Worm (Caenorhabditis elegans) whole organism, midembryonic: ENCODE data around the gene klp-19.

Experiments
- T22C8.4 ChIP-seq: fragments of 200-800 bp; sonication (Bioruptor generic); IDR thresholded peaks from 2 replicates; pipeline ENCODE4 v1.3.6; 2022; ENCODE audit warnings: missing genetic modification characterization, missing compliant biosample characterization
- cog-1 ChIP-seq: sonication (generic microtip); optimal IDR thresholded peaks from 2 replicates; lab custom pipeline; 2016; ENCODE audit warnings: missing genetic modification characterization, missing compliant biosample characterization
- flt-1 ChIP-seq: fragments of 200-800 bp; sonication (Bioruptor generic); IDR thresholded peaks from 2 replicates; pipeline ENCODE4 v1.3.6; 2022; ENCODE audit warnings: missing genetic modification characterization, missing compliant biosample characterization
- klf-2 ChIP-seq: fragments of 200-800 bp; sonication (Bioruptor generic); conservative IDR thresholded peaks from 2 replicates; pipeline ENCODE4 v1.3.6; 2022; ENCODE audit warnings: missing genetic modification reagents, missing genetic modification characterization, missing compliant biosample characterization
- med-1 ChIP-seq: sonication (generic microtip); optimal IDR thresholded peaks from 2 replicates; lab custom pipeline; 2017; ENCODE audit warnings: missing genetic modification characterization, mild to moderate bottlenecking, missing compliant biosample characterization, antibody characterized with exemption, missing genetic modification reagents; ENCODE audit not compliant: insufficient read depth
- ref-1 ChIP-seq: fragments of 200-800 bp; sonication (Bioruptor generic); conservative IDR thresholded peaks from 2 replicates; pipeline ENCODE4 v1.3.6; 2022; ENCODE audit warnings: missing genetic modification reagents, missing genetic modification characterization, missing compliant biosample characterization
- tab-1 ChIP-seq: fragments of 200-800 bp; sonication (Bioruptor generic); IDR thresholded peaks from 2 replicates; pipeline ENCODE4 v1.3.6; 2022; ENCODE audit warnings: missing genetic modification characterization, missing compliant biosample characterization
- ztf-23 ChIP-seq: fragments of 200-800 bp; sonication (Bioruptor generic); IDR thresholded peaks from 2 replicates; pipeline ENCODE4 v1.3.6; 2022; ENCODE audit warnings: missing genetic modification reagents, missing genetic modification characterization, missing compliant biosample characterization
- ztf-29 ChIP-seq: fragments of 200-800 bp; sonication (Bioruptor generic); IDR thresholded peaks from 2 replicates; pipeline ENCODE4 v1.3.6; 2022; ENCODE audit warnings: missing genetic modification reagents, missing genetic modification characterization, missing compliant biosample characterization

The klp-19 gene

DNA sequence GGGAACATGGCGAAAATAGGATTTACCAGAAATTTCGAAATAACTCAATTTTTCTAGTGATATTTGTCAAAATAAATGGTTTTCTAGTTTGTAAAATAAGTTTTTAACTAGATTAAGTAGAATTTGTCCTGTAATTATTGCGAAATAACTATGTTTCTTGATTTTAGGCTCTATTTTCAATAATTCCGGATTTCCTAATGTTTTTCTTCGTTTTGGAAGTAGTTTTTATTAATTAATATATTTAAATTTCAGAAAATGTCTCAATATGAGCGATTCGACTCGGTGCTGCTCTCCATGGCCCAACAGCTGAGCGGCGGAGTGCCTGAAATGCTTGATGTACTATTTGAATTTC is 34.2 kb upstream of the klp-19 start, which contains the start of gene nud-1:
Gene nud-1 (plus strand): TSS at position 253 of the 352 bp plus-strand sequence.
- no peak for TF ChIP-seq tab-1
- no peak for TF ChIP-seq cog-1 (tag; lab: Kevin White, UChicago)
- no peak for TF ChIP-seq ztf-23
- TF ChIP-seq med-1 (GFP tag; lab: Kevin White, UChicago), result no peak
- TF ChIP-seq flt-1 (GFP tag; lab: Robert Waterston, UW), result no peak
- no peak for TF ChIP-seq ztf-29 (GFP tag; lab: Robert Waterston, UW)
- no peak for TF ChIP-seq ref-1 (GFP tag; lab: Robert Waterston, UW)
- no peak for TF ChIP-seq klf-2
- TF ChIP-seq T22C8.4 (GFP tag; lab: Robert Waterston, UW), result no peak

DNA sequence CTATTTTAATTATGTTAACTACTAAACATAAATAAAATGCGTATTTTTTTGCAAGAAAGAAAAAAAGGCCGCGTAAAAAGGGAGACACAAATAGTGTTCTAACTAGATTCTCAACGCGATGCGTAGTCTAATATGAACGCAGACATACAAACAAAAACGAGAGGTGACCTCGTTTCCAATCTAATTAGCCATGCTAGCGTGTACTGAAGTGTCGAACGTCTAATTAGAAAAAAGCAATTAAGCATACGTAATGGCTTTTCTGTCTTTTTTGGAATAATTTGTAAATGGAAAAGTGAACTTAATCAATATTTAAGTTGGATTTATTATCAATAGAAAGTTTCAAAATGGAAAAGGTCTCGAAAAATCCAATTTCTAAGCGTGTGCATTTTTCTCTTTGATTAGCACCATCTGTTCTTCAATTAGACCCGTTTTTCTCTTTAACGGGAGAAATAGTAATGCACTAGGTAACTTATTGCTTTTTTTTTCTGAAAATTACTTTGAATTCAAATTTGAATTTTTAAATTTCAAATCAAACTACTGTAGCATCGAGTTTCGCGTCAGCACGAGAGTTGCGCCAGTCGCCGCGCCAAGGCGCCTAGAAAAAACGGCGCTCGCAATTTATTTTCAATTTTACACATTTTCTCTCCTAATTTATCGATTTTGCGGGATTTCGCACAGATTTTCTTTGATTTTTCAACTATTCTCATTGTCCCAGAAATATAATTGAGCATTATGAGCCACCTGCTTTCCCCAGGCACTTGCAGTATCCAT is 33.6 kb upstream of the klp-19 start:
- 0 out of 2 replicates have a peak, but pooled peaks have one; percentile 10 for TF ChIP-seq T22C8.4 (GFP tag; lab: Robert Waterston, UW)
- 0 out of 2 replicates have a peak, but pooled peaks have one; percentile 33 for TF ChIP-seq ztf-23
- no peak for TF ChIP-seq tab-1

DNA sequence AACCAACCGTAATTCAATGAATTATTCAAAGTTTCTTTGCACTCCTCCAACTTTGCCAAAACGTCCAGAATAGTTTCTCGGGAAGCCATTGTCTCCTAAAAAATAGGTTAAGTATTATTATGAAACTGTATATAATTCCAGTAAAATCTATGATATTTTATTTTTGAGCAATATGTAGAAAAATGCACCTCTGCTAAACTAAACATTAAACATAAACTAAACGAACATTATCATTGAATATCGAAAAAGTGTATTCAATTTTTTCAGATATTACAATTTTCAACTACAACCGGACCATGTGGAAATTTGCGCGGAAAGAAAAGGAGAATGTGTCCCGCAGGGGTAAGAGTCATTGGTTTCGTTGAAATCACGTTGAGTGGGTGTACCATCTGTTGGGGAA is 32.6 kb upstream of the klp-19 start, which contains the start of gene F53A2.3:
Gene F53A2.3 (minus strand): TSS at position 101 of the 400 bp plus-strand sequence.
- TF ChIP-seq ztf-23, result no peak
- no peak for TF ChIP-seq ztf-29 (GFP tag; lab: Robert Waterston, UW)
- TF ChIP-seq cog-1 (tag; lab: Kevin White, UChicago), result no peak
- TF ChIP-seq T22C8.4 (GFP tag; lab: Robert Waterston, UW), result no peak
- TF ChIP-seq tab-1, result no peak
- TF ChIP-seq ref-1 (GFP tag; lab: Robert Waterston, UW), result no peak
- no peak for TF ChIP-seq med-1 (GFP tag; lab: Kevin White, UChicago)
- TF ChIP-seq klf-2, result no peak

DNA sequence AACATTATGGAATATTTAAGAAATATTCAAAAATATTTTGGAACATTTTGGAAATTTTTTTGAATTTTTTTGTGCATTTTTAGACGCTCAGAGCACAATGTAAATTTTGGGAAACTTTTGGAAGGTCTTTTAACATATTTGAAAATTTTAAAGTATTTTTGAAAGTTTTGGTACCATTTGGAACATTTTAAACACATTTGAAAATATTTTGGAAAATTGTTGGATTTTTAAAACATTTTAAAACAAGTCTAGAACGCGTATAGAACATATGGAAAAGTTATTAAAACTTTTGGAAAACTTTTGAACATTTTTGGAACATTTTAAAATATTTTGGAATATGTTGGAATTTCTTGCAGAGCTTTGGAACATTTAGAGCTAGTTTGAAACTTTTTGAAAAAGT is 26.7 kb upstream of the klp-19 start, which contains the start of gene sdz-20:
Gene sdz-20 (plus strand): TSS at position 301 of the 400 bp plus-strand sequence.
- TF ChIP-seq klf-2, result no peak

DNA sequence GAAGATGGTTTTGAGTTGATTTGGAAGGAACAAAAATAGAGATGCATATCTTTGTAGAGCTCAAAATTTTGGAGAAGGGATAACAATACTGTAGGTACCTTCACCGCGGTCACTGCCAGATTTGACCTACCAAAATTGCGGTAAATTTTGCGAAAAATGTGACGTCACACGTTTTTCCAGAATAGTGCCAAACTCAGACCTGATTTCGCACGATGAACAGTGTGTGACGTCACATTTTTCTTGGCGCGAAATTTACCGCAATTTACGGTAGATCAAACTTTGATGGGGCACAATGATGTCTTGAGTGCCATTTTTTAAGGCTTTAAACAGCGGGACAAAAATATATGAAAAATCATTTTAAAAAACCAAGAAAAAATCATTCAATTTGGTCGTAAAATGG is 21.9 kb upstream of the klp-19 start:
- no peak for TF ChIP-seq ref-1 (GFP tag; lab: Robert Waterston, UW)
- TF ChIP-seq tab-1, result no peak
- no peak for TF ChIP-seq T22C8.4 (GFP tag; lab: Robert Waterston, UW)
- TF ChIP-seq klf-2, result no peak
- no peak for TF ChIP-seq ztf-23
- TF ChIP-seq ztf-29 (GFP tag; lab: Robert Waterston, UW), result no peak
- no peak for TF ChIP-seq cog-1 (tag; lab: Kevin White, UChicago)
- TF ChIP-seq med-1 (GFP tag; lab: Kevin White, UChicago), result no peak
- no peak for TF ChIP-seq flt-1 (GFP tag; lab: Robert Waterston, UW)

DNA sequence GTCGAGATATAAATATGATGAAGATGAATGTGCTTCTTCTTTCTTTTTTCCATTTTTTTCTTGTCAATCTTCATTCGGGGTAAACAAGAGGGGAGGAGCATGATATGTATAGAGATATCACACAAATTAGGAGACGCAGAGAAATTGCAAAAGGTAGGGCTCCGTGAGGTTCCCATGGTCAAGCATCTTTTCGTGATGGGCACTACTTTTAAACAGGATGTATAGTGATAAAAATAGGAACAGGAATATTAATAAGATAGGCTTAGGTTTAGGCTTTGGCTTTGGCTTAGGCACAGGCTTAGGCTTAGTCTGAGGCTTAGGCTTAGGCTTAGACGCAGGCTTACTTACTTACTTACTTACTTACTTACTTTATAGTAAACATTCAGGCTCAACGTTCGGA is 17.7 kb upstream of the klp-19 start, which contains the start of gene F53A2.1:
Gene F53A2.1 (minus strand): TSS at position 101 of the 400 bp plus-strand sequence.
- TF ChIP-seq T22C8.4 (GFP tag; lab: Robert Waterston, UW) (no peak), med-1 (GFP tag; lab: Kevin White, UChicago) (no peak), klf-2 (no peak), ref-1 (GFP tag; lab: Robert Waterston, UW) (no peak), cog-1 (tag; lab: Kevin White, UChicago) (no peak), ztf-23 (no peak), flt-1 (GFP tag; lab: Robert Waterston, UW) (no peak), tab-1 (no peak), ztf-29 (GFP tag; lab: Robert Waterston, UW) (no peak)

DNA sequence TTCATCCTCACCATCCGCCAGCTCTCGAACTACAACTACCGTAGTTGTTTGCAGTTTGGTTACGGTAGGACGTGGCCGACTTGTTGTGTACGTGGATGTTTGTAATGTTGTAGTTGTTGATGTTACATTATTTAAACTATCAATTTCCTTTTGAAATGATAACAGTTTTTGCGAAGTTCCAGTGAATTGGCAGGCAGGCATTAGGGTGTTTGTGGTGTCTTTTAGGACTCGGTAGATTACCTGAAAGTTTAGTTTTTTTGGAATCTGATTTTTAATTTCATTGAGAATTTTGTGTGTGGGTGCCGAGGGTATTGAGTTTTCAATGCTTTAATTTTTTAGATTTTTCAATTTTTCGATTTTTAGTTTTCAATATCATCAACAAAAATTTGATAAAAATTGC is 15.5 kb upstream of the klp-19 start, which contains the start of gene F53A2.11:
Gene F53A2.11 (minus strand): TSS at position 101 of the 400 bp plus-strand sequence.
- no peak for TF ChIP-seq klf-2
- TF ChIP-seq T22C8.4 (GFP tag; lab: Robert Waterston, UW), result no peak
- TF ChIP-seq ztf-29 (GFP tag; lab: Robert Waterston, UW), result no peak
- TF ChIP-seq ref-1 (GFP tag; lab: Robert Waterston, UW), result no peak
- TF ChIP-seq med-1 (GFP tag; lab: Kevin White, UChicago), result no peak
- no peak for TF ChIP-seq flt-1 (GFP tag; lab: Robert Waterston, UW)
- TF ChIP-seq cog-1 (tag; lab: Kevin White, UChicago), result no peak
- no peak for TF ChIP-seq tab-1
- no peak for TF ChIP-seq ztf-23

DNA sequence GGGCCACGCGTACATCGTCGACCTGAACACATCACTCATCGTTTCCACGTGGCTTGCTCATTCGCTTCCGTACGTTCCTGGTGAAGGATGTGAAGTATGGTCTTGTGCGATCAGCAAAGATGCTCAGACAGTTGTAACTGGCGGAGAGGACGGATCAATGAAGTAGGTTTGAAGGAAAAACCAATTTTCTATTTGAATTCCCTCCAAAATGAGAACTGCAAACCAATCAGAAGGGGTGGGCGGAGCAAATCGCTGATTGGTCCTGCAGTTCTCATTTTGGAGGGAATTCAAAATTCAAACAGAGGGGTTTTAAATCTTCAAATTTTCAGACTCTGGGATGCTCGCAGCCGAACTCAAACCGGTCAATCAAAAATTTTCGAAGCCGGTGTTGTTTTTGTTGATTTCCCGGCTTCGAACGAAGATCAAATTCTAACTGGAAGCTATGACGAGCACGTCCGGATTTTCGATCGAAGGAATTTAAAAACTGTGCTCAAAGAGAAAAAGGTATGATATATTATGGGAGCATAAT is 10.4 kb upstream of the klp-19 start:
- TF ChIP-seq ztf-29 (GFP tag; lab: Robert Waterston, UW), result no peak
- TF ChIP-seq ref-1 (GFP tag; lab: Robert Waterston, UW), result no peak
- TF ChIP-seq ztf-23, result no peak
- no peak for TF ChIP-seq flt-1 (GFP tag; lab: Robert Waterston, UW)
- no peak for TF ChIP-seq tab-1
- TF ChIP-seq med-1 (GFP tag; lab: Kevin White, UChicago), result no peak
- TF ChIP-seq cog-1 (tag; lab: Kevin White, UChicago), result no peak

DNA sequence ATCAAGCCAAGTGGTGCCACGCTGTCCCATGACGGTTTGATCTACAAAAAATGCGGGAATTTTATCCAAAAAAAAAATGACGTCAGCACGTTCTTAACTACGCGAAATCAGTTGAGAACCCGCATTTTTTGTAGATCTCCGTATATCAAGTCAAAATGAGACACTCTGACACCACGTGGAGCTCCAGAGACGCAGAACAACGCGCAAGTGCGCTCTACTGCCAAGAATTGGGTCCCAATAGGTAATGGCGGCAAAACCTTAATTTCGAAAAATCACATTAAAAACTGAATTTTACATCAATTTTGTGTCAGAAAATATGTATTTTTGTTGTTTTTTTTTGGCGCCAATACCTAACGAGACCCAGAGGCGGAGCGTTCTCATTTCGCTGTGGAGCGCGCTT is 9.9 kb upstream of the klp-19 start:
- TF ChIP-seq ref-1 (GFP tag; lab: Robert Waterston, UW), result no peak
- TF ChIP-seq ztf-29 (GFP tag; lab: Robert Waterston, UW), result no peak
- TF ChIP-seq T22C8.4 (GFP tag; lab: Robert Waterston, UW), result no peak
- TF ChIP-seq klf-2, result no peak
- no peak for TF ChIP-seq tab-1
- TF ChIP-seq med-1 (GFP tag; lab: Kevin White, UChicago), result no peak
- no peak for TF ChIP-seq ztf-23
- TF ChIP-seq flt-1 (GFP tag; lab: Robert Waterston, UW), result no peak
- TF ChIP-seq cog-1 (tag; lab: Kevin White, UChicago), result no peak

DNA sequence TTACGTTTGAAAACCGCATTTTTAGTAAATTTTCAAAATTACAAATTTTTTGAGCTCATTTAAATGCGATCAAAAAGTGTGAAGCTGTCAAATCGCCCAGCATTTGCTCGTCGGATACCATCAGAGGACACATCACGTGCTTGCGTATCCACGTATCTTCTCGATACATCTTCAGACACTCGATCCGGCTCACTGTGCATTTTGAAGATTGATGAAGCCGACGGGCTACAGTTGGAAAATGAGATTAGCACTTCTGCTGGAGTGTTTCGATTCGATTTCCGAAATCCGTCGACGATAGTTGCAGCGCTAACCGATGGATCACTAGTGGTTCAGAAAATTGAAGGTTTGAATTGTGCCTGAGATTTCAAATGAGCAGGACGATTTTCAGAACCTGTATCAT is 8.0 kb upstream of the klp-19 start, which contains the start of gene dph-7:
Gene dph-7 (plus strand): TSS at position 53 of the 400 bp plus-strand sequence.
- no peak for TF ChIP-seq med-1 (GFP tag; lab: Kevin White, UChicago)
- TF ChIP-seq T22C8.4 (GFP tag; lab: Robert Waterston, UW), result no peak
- no peak for TF ChIP-seq ztf-23
- TF ChIP-seq cog-1 (tag; lab: Kevin White, UChicago), result no peak
- no peak for TF ChIP-seq klf-2
- TF ChIP-seq flt-1 (GFP tag; lab: Robert Waterston, UW), result no peak
- TF ChIP-seq tab-1, result no peak
- no peak for TF ChIP-seq ref-1 (GFP tag; lab: Robert Waterston, UW)
- no peak for TF ChIP-seq ztf-29 (GFP tag; lab: Robert Waterston, UW)
